Worm (Caenorhabditis elegans) whole organism, L4 larva: ENCODE data around the gene try-12.
A peak's percentile ranks its signal among the peaks of the same experiment; 100 is the strongest.

Experiments
- R02D3.7 ChIP-seq: fragments of 150-350 bp; sonication (generic microtip); optimal IDR thresholded peaks from 3 replicates; lab custom pipeline; 2014; ENCODE audit warnings: missing biosample characterization, missing genetic modification characterization
- ama-1 ChIP-seq: fragments of 150-350 bp; optimal IDR thresholded peaks from 2 replicates; lab custom pipeline; 2014; ENCODE audit warnings: inconsistent platforms, mixed read lengths
- daf-16 ChIP-seq, 3 experiments: sonication (generic microtip); optimal IDR thresholded peaks; 2 replicates each; lab custom pipeline; 2016 to 2017; ENCODE audit warnings: missing genetic modification characterization in 3 of 3, missing genetic modification reagents in 3 of 3, mild to moderate bottlenecking in 2 of 3, missing compliant biosample characterization in 2 of 3, missing biosample characterization in 1 of 3, moderate library complexity in 1 of 3
- dmd-6 ChIP-seq: fragments of 200-800 bp; sonication (Bioruptor generic); IDR thresholded peaks from 2 replicates; pipeline ENCODE4 v1.3.6; 2022; ENCODE audit warnings: missing genetic modification reagents, missing genetic modification characterization, missing compliant biosample characterization
- egl-27 ChIP-seq: sonication (generic microtip); optimal IDR thresholded peaks from 3 replicates; lab custom pipeline; 2017; ENCODE audit warnings: missing biosample characterization, missing genetic modification reagents, missing genetic modification characterization
- lin-13 ChIP-seq: fragments of 150-350 bp; optimal IDR thresholded peaks from 2 replicates; lab custom pipeline; 2014; ENCODE audit warnings: missing biosample characterization, missing genetic modification reagents, missing genetic modification characterization
- nhr-11 ChIP-seq: fragments of 150-350 bp; optimal IDR thresholded peaks from 2 replicates; lab custom pipeline; 2014; ENCODE audit warnings: missing biosample characterization, missing genetic modification characterization
- nhr-111 ChIP-seq: fragments of 200-800 bp; sonication (Bioruptor generic); optimal IDR thresholded peaks from 2 replicates; lab custom pipeline; 2018; ENCODE audit warnings: mild to moderate bottlenecking, missing genetic modification characterization, missing compliant biosample characterization
- nhr-28 ChIP-seq: fragments of 150-350 bp; optimal IDR thresholded peaks from 2 replicates; lab custom pipeline; 2014; ENCODE audit warnings: missing biosample characterization, missing genetic modification characterization
- nhr-76 ChIP-seq: fragments of 150-350 bp; optimal IDR thresholded peaks from 2 replicates; lab custom pipeline; 2014; ENCODE audit warnings: missing biosample characterization, missing genetic modification characterization
- skn-1 ChIP-seq: fragments of 150-350 bp; optimal IDR thresholded peaks from 2 replicates; lab custom pipeline; 2014; ENCODE audit warnings: missing biosample characterization, missing genetic modification characterization
- snpc-4 ChIP-seq: fragments of 150-350 bp; optimal IDR thresholded peaks from 2 replicates; lab custom pipeline; 2014; ENCODE audit warnings: missing biosample characterization, missing genetic modification characterization
- unc-62 ChIP-seq, 3 experiments: fragments of 150-350 bp in 1 of 3; sonication (generic microtip); optimal IDR thresholded peaks in 2 of 3; peaks in 1 of 3; 1 replicate in 1 of 3; 2 replicates in 2 of 3; lab custom pipeline; 2014 to 2017; ENCODE audit warnings: missing biosample characterization in 3 of 3, missing genetic modification characterization in 3 of 3, missing genetic modification reagents in 3 of 3, missing genotype in 1 of 3
- zag-1 ChIP-seq: fragments of 150-350 bp; optimal IDR thresholded peaks from 2 replicates; lab custom pipeline; 2014; ENCODE audit warnings: missing biosample characterization, missing genetic modification characterization

DNA sequence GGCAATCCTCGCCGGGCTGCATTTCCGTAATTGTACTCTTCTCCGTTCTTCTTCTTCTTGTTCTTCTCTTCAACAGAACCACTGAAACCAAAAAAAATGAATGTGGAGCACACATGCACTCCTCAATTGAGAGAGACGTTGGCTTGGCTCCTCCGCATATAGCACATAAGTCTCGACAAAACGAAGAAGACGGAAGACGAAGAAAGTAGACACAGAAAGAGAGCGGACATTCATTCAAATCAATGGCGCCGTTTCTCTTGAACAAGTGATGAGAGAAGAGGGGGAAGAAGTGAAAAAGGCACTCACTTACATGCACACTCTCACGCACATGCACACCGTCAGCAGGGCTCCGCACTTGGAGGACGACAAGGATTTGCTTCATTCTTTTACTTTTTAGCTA lies 11.6 kb upstream of the try-12 start, which contains the start of gene F25E5.9:
- no peak for TF ChIP-seq R02D3.7 (tag; lab: Kevin White, UChicago)
- TF ChIP-seq skn-1 (tag; lab: Kevin White, UChicago), result no peak
- TF ChIP-seq dmd-6 (GFP tag; lab: Robert Waterston, UW), result no peak
- TF ChIP-seq lin-13, result no peak
- no peak for TF ChIP-seq daf-16 (GFP tag; optimal IDR thresholded peaks at IDR 0.05; lab: Kevin White, UChicago)
- no peak for TF ChIP-seq daf-16 (tag; optimal IDR thresholded peaks at IDR 0.05; lab: Kevin White, UChicago)
- TF ChIP-seq snpc-4, result no peak
- no peak for TF ChIP-seq nhr-28 (tag; lab: Kevin White, UChicago)
- TF ChIP-seq nhr-76, result no peak
- no peak for TF ChIP-seq nhr-111 (GFP tag; lab: Kevin White, UChicago)
- no peak for TF ChIP-seq egl-27
- peak in 1 of 2 experiments; percentile 33 for TF ChIP-seq unc-62 (GFP tag; optimal IDR thresholded peaks at IDR 0.05 in 1 of 2; lab: Kevin White, UChicago)
- no peak for TF ChIP-seq unc-62 (tag; optimal IDR thresholded peaks at IDR 0.05; lab: Kevin White, UChicago)
- TF ChIP-seq zag-1 (tag; lab: Kevin White, UChicago), result no peak
- TF ChIP-seq nhr-11 (tag; lab: Kevin White, UChicago), result no peak
- TF ChIP-seq ama-1 (lab: Kevin White, UChicago), result no peak
